Fruit fly (Drosophila melanogaster) whole organism, embryonic: Measurements from ENCODE around the gene CG12024.

Experiments
- Bgb ChIP-seq: fragments of 200-800 bp; sonication (Bioruptor generic); IDR thresholded peaks from 2 replicates; pipeline ENCODE4 v1.3.6; 2022; ENCODE audit warnings: missing biosample characterization, missing genetic modification characterization; ENCODE audit not compliant: partially characterized antibody
- Blimp-1 ChIP-seq: fragments of 200-800 bp; sonication (Bioruptor generic); optimal IDR thresholded peaks from 3 replicates; lab custom pipeline; 2018; ENCODE audit warnings: missing biosample characterization, missing genetic modification characterization, mild to moderate bottlenecking, moderate library complexity, missing genetic modification reagents
- CG10209 ChIP-seq: fragments of 200-800 bp; sonication (Bioruptor generic); optimal IDR thresholded peaks from 3 replicates; lab custom pipeline; 2017; ENCODE audit warnings: missing biosample characterization, mild to moderate bottlenecking, missing genetic modification characterization, missing genetic modification reagents
- CG10274 ChIP-seq: fragments of 200-800 bp; sonication (Bioruptor generic); optimal IDR thresholded peaks from 3 replicates; lab custom pipeline; 2017; ENCODE audit warnings: missing biosample characterization, mild to moderate bottlenecking, missing genetic modification characterization
- CG10366 ChIP-seq: fragments of 200-800 bp; sonication (Bioruptor generic); IDR thresholded peaks from 2 replicates; pipeline ENCODE4 v1.3.6; 2022; ENCODE audit warnings: missing biosample characterization, missing genetic modification characterization
- CG12219 ChIP-seq: fragments of 200-800 bp; sonication (Bioruptor generic); optimal IDR thresholded peaks from 3 replicates; lab custom pipeline; 2018; ENCODE audit warnings: missing biosample characterization, mild to moderate bottlenecking, missing genetic modification characterization
- CG15514 ChIP-seq: fragments of 200-800 bp; sonication (Bioruptor generic); optimal IDR thresholded peaks from 3 replicates; lab custom pipeline; 2017; ENCODE audit warnings: missing biosample characterization, missing genetic modification characterization, mild to moderate bottlenecking, moderate library complexity, missing genetic modification reagents
- CG17568 ChIP-seq: fragments of 200-800 bp; sonication (Bioruptor generic); optimal IDR thresholded peaks from 2 replicates; lab custom pipeline; 2018; ENCODE audit warnings: missing biosample characterization, mild to moderate bottlenecking, missing genetic modification characterization, moderate library complexity
- CG17802 ChIP-seq: fragments of 200-800 bp; sonication (Bioruptor generic); optimal IDR thresholded peaks from 2 replicates; lab custom pipeline; 2018; ENCODE audit warnings: missing biosample characterization, mild to moderate bottlenecking, missing genetic modification characterization, moderate library complexity
- CG30403 ChIP-seq: fragments of 200-800 bp; sonication (Bioruptor generic); optimal IDR thresholded peaks from 3 replicates; lab custom pipeline; 2016; ENCODE audit warnings: missing biosample characterization, missing genetic modification characterization
- CG31441 ChIP-seq: fragments of 200-800 bp; sonication (Bioruptor generic); IDR thresholded peaks from 2 replicates; pipeline ENCODE4 v1.3.6; 2022; ENCODE audit warnings: missing biosample characterization, missing genetic modification characterization
- CG4282 ChIP-seq: fragments of 200-800 bp; sonication (Bioruptor generic); optimal IDR thresholded peaks from 2 replicates; lab custom pipeline; 2016; ENCODE audit warnings: missing biosample characterization, missing genetic modification characterization
- CG4424 ChIP-seq: fragments of 200-800 bp; sonication (Bioruptor generic); optimal IDR thresholded peaks from 3 replicates; lab custom pipeline; 2016; ENCODE audit warnings: missing biosample characterization, missing genetic modification characterization
- CG5245 ChIP-seq: fragments of 200-800 bp; sonication (Bioruptor generic); optimal IDR thresholded peaks from 3 replicates; lab custom pipeline; 2016; ENCODE audit warnings: missing biosample characterization, missing genetic modification characterization
- CG6791 ChIP-seq: fragments of 200-800 bp; sonication (Bioruptor generic); IDR thresholded peaks from 3 replicates; pipeline ENCODE4 v1.3.6; 2022; ENCODE audit warnings: missing biosample characterization, missing genetic modification characterization; ENCODE audit not compliant: partially characterized antibody
- D19B ChIP-seq: fragments of 200-800 bp; sonication (Bioruptor generic); optimal IDR thresholded peaks from 2 replicates; lab custom pipeline; 2017; ENCODE audit warnings: missing biosample characterization, mild to moderate bottlenecking, missing genetic modification characterization
- Dbx ChIP-seq: fragments of 200-800 bp; sonication (Bioruptor generic); IDR thresholded peaks from 3 replicates; pipeline ENCODE4 v1.3.6; 2022; ENCODE audit warnings: missing biosample characterization, missing genetic modification characterization
- Fer2 ChIP-seq: fragments of 200-800 bp; sonication (Bioruptor generic); optimal IDR thresholded peaks from 2 replicates; lab custom pipeline; 2018; ENCODE audit warnings: missing biosample characterization, mild to moderate bottlenecking, missing genetic modification characterization, moderate library complexity
- H15 ChIP-seq: fragments of 200-800 bp; sonication (Bioruptor generic); IDR thresholded peaks from 3 replicates; pipeline ENCODE4 v1.3.6; 2022; ENCODE audit warnings: missing biosample characterization, missing genetic modification characterization
- Lim3 ChIP-seq: fragments of 200-800 bp; sonication (Bioruptor generic); IDR thresholded peaks from 2 replicates; pipeline ENCODE4 v1.3.6; 2022; ENCODE audit warnings: missing biosample characterization, missing genetic modification characterization
- MESR4 ChIP-seq: fragments of 200-800 bp; sonication (Bioruptor generic); optimal IDR thresholded peaks from 2 replicates; lab custom pipeline; 2018; ENCODE audit warnings: missing biosample characterization, mild to moderate bottlenecking, missing genetic modification characterization, moderate library complexity
- Mes4 ChIP-seq: fragments of 200-800 bp; sonication (Bioruptor generic); optimal IDR thresholded peaks from 2 replicates; lab custom pipeline; 2016; ENCODE audit warnings: missing biosample characterization, missing genetic modification characterization
- Scr ChIP-seq: fragments of 200-800 bp; sonication (Bioruptor generic); IDR thresholded peaks from 2 replicates; pipeline ENCODE4 v1.3.6; 2022; ENCODE audit warnings: missing biosample characterization, missing genetic modification characterization; ENCODE audit not compliant: partially characterized antibody
- Sry-δ ChIP-seq: fragments of 200-800 bp; sonication (Bioruptor generic); optimal IDR thresholded peaks from 2 replicates; lab custom pipeline; 2016; ENCODE audit warnings: missing biosample characterization, missing genetic modification characterization
- Stat92E ChIP-seq, 3 experiments: fragments of >200 bp in 2 of 3; fragments of 200-800 bp in 1 of 3; sonication (Bioruptor generic) in 1 of 3; optimal IDR thresholded peaks; 2 replicates each; lab custom pipeline; 2017 to 2019; ENCODE audit warnings: missing biosample characterization in 3 of 3, missing genetic modification characterization in 3 of 3, mild to moderate bottlenecking in 1 of 3, moderate library complexity in 1 of 3
- Trl ChIP-seq, 3 experiments: fragments of >200 bp in 2 of 3; fragments of 200-800 bp in 1 of 3; sonication (Bioruptor generic) in 1 of 3; optimal IDR thresholded peaks; 2 replicates in 1 of 3; 3 replicates in 2 of 3; lab custom pipeline; 2016 to 2017; ENCODE audit warnings: missing biosample characterization in 1 of 3, missing genetic modification characterization in 1 of 3
- abd-A ChIP-seq: fragments of 200-800 bp; sonication (Bioruptor generic); optimal IDR thresholded peaks from 3 replicates; lab custom pipeline; 2019; ENCODE audit warnings: missing biosample characterization, mild to moderate bottlenecking, missing genetic modification characterization, moderate library complexity
- ase ChIP-seq: fragments of 200-800 bp; sonication (Bioruptor generic); IDR thresholded peaks from 3 replicates; pipeline ENCODE4 v1.3.6; 2022; ENCODE audit warnings: missing biosample characterization, missing genetic modification characterization
- chinmo ChIP-seq: fragments of 200-800 bp; sonication (Bioruptor generic); IDR thresholded peaks from 4 replicates; pipeline ENCODE4 v1.3.6; 2022; ENCODE audit warnings: missing biosample characterization, missing genetic modification characterization; ENCODE audit not compliant: partially characterized antibody
- dati ChIP-seq: fragments of 200-800 bp; sonication (Bioruptor generic); IDR thresholded peaks from 2 replicates; pipeline ENCODE4 v1.3.6; 2022; ENCODE audit warnings: missing biosample characterization, missing genetic modification characterization
- disco-r ChIP-seq: fragments of 200-800 bp; sonication (Bioruptor generic); optimal IDR thresholded peaks from 2 replicates; lab custom pipeline; 2016; ENCODE audit warnings: missing biosample characterization, missing genetic modification characterization
- en ChIP-seq: fragments of 200-800 bp; sonication (Bioruptor generic); optimal IDR thresholded peaks from 2 replicates; lab custom pipeline; 2016; ENCODE audit warnings: missing biosample characterization, missing genetic modification characterization
- grau ChIP-seq: fragments of 200-800 bp; optimal IDR thresholded peaks from 3 replicates; lab custom pipeline; 2019; ENCODE audit warnings: missing biosample characterization, mild to moderate bottlenecking, missing genetic modification characterization, moderate library complexity
- inv ChIP-seq: fragments of 200-800 bp; sonication (Bioruptor generic); IDR thresholded peaks from 2 replicates; pipeline ENCODE4 v1.3.6; 2022; ENCODE audit warnings: missing biosample characterization, missing genetic modification characterization; ENCODE audit not compliant: partially characterized antibody
- klu ChIP-seq: fragments of 200-800 bp; sonication (Bioruptor generic); IDR thresholded peaks from 2 replicates; pipeline ENCODE4 v1.3.6; 2022; ENCODE audit warnings: missing biosample characterization, missing genetic modification characterization
- lov ChIP-seq, 2 experiments: fragments of 200-800 bp in 1 of 2; fragments of >200 bp in 1 of 2; sonication (Bioruptor generic) in 1 of 2; IDR thresholded peaks in 1 of 2; optimal IDR thresholded peaks in 1 of 2; 2 replicates in 1 of 2; 3 replicates in 1 of 2; pipeline versions ENCODE4 v1.3.6 to Lab custom; 2017 to 2022; ENCODE audit warnings: missing biosample characterization in 1 of 2, missing genetic modification characterization in 1 of 2
- nau ChIP-seq: fragments of 200-800 bp; sonication (Bioruptor generic); optimal IDR thresholded peaks from 3 replicates; lab custom pipeline; 2017; ENCODE audit warnings: missing biosample characterization, mild to moderate bottlenecking, missing genetic modification characterization, missing genetic modification reagents
- nerfin-2 ChIP-seq: fragments of 200-800 bp; sonication (Bioruptor generic); IDR thresholded peaks from 2 replicates; pipeline ENCODE4 v1.3.6; 2022; ENCODE audit warnings: missing biosample characterization, missing genetic modification characterization; ENCODE audit not compliant: partially characterized antibody
- otp ChIP-seq: fragments of 200-800 bp; sonication (Bioruptor generic); IDR thresholded peaks from 3 replicates; pipeline ENCODE4, ENCODE4 v1.3.6; 2022; ENCODE audit warnings: missing biosample characterization, missing genetic modification characterization
- peb ChIP-seq: fragments of 200-800 bp; sonication (Bioruptor generic); IDR thresholded peaks from 2 replicates; pipeline ENCODE4 v1.3.6; 2022; ENCODE audit warnings: missing biosample characterization, missing genetic modification characterization
- psq ChIP-seq: fragments of 200-800 bp; sonication (Bioruptor generic); optimal IDR thresholded peaks from 2 replicates; lab custom pipeline; 2017; ENCODE audit warnings: missing biosample characterization, missing genetic modification characterization
- schlank ChIP-seq: fragments of 200-800 bp; sonication (Bioruptor generic); optimal IDR thresholded peaks from 2 replicates; lab custom pipeline; 2018; ENCODE audit warnings: missing biosample characterization, mild to moderate bottlenecking, missing genetic modification characterization
- sim ChIP-seq: fragments of 200-800 bp; sonication (Bioruptor generic); IDR thresholded peaks from 2 replicates; pipeline ENCODE4 v1.3.6; 2022; ENCODE audit warnings: missing biosample characterization, missing genetic modification characterization
- slp2 ChIP-seq: fragments of 200-800 bp; sonication (Bioruptor generic); optimal IDR thresholded peaks from 2 replicates; lab custom pipeline; 2016; ENCODE audit warnings: missing biosample characterization, missing genetic modification characterization
- trh ChIP-seq: fragments of 200-800 bp; sonication (Bioruptor generic); optimal IDR thresholded peaks from 2 replicates; lab custom pipeline; 2016; ENCODE audit warnings: missing biosample characterization, missing genetic modification characterization
- tx ChIP-seq: fragments of 200-800 bp; sonication (Bioruptor generic); optimal IDR thresholded peaks from 2 replicates; lab custom pipeline; 2016; ENCODE audit warnings: missing biosample characterization, missing genetic modification characterization
- unc-4 ChIP-seq: fragments of 200-800 bp; sonication (Bioruptor generic); IDR thresholded peaks from 2 replicates; pipeline ENCODE4 v1.3.6; 2022; ENCODE audit warnings: missing biosample characterization, missing genetic modification characterization; ENCODE audit not compliant: partially characterized antibody
- unpg ChIP-seq: fragments of 200-800 bp; sonication (Bioruptor generic); optimal IDR thresholded peaks from 3 replicates; lab custom pipeline; 2018; ENCODE audit warnings: missing biosample characterization, mild to moderate bottlenecking, missing genetic modification characterization, moderate library complexity

CG12024 gene

dm6 chr3L:1876215-1876625 is 19.3 kb downstream of the CG12024 start, which contains the start of gene dre4 (continued):
- TF ChIP-seq schlank (tag; lab: Kevin White, UChicago) (peak; percentile 29), CG15514 (peak; percentile 90), Bgb (GFP tag; lab: Robert Waterston, UW) (peak; percentile 70), sim (GFP tag; lab: Robert Waterston, UW) (no peak), inv (GFP tag; lab: Robert Waterston, UW) (no peak), CG4282 (GFP tag; lab: Kevin White, UChicago) (peak; percentile 8), Lim3 (GFP tag; lab: Robert Waterston, UW) (no peak), chinmo (GFP tag; lab: Robert Waterston, UW) (0 out of 4 replicates have a peak, but pooled peaks have one; percentile 19), nerfin-2 (GFP tag; lab: Robert Waterston, UW) (no peak), CG17568 (GFP tag; lab: Kevin White, UChicago) (no peak), Fer2 (tag; lab: Kevin White, UChicago) (peak; percentile 5), Trl (optimal IDR thresholded peaks at IDR 0.05; lab: Kevin White, UChicago) (no peak), Trl (GFP tag; optimal IDR thresholded peaks at IDR 0.05; lab: Kevin White, UChicago) (peak; percentile 61), CG30403 (GFP tag; lab: Kevin White, UChicago) (peak; percentile 78), dati (GFP tag; lab: Robert Waterston, UW) (0 out of 2 replicates have a peak, but pooled peaks have one; percentile 56), lov (optimal IDR thresholded peaks at IDR 0.05; lab: Kevin White, UChicago) (no peak), lov (GFP tag; IDR thresholded peaks at IDR 0.05; lab: Robert Waterston, UW) (0 out of 3 replicates have a peak, but pooled peaks have one; percentile 18), ase (GFP tag; lab: Robert Waterston, UW) (no peak; the same call in 2 of the 3 replicates), CG6791 (no peak), psq (peak; percentile 9), CG10274 (GFP tag; lab: Kevin White, UChicago) (no peak), klu (GFP tag; lab: Robert Waterston, UW) (peak; percentile 58; the same call in 1 of the 2 replicates), D19B (GFP tag; lab: Kevin White, UChicago) (peak; percentile 53), tx (GFP tag; lab: Kevin White, UChicago) (peak; percentile 70), Blimp-1 (GFP tag; lab: Kevin White, UChicago) (peak; percentile 72), disco-r (GFP tag; lab: Kevin White, UChicago) (peak; percentile 48), Scr (GFP tag; lab: Robert Waterston, UW) (peak; percentile 25; the same call in 1 of the 2 replicates), CG12219 (GFP tag; lab: Kevin White, UChicago) (peak; percentile 45), unpg (GFP tag; lab: Kevin White, UChicago) (peak; percentile 79), H15 (GFP tag; lab: Robert Waterston, UW) (no peak; the same call in 2 of the 3 replicates), CG4424 (GFP tag; lab: Kevin White, UChicago) (peak; percentile 73), slp2 (GFP tag; lab: Kevin White, UChicago) (peak; percentile 63), CG31441 (peak; percentile 70), CG5245 (peak; percentile 43), abd-A (no peak), trh (no peak), Mes4 (peak; percentile 52), Stat92E (GFP tag; optimal IDR thresholded peaks at IDR 0.05; lab: Kevin White, UChicago) (peak in 1 of 3 experiments; percentile 54), Sry-δ (GFP tag; lab: Kevin White, UChicago) (peak; percentile 61), CG10366 (GFP tag; lab: Robert Waterston, UW) (peak; percentile 62), unc-4 (GFP tag; lab: Robert Waterston, UW) (peak; percentile 48; the same call in 1 of the 2 replicates), nau (GFP tag; lab: Kevin White, UChicago) (no peak), grau (tag; lab: Kevin White, UChicago) (peak; percentile 64), peb (no peak), Dbx (GFP tag; lab: Robert Waterston, UW) (peak; percentile 83), CG10209 (GFP tag; lab: Kevin White, UChicago) (peak; percentile 70), otp (0 out of 3 replicates have a peak, but pooled peaks have one; percentile 47), CG17802 (peak; percentile 42), MESR4 (peak; percentile 63), en (GFP tag; lab: Kevin White, UChicago) (peak; percentile 44)
